Worm (Caenorhabditis elegans): ENCODE results near the gene Y54G11A.17.

Gene Y54G11A.17

DNA sequence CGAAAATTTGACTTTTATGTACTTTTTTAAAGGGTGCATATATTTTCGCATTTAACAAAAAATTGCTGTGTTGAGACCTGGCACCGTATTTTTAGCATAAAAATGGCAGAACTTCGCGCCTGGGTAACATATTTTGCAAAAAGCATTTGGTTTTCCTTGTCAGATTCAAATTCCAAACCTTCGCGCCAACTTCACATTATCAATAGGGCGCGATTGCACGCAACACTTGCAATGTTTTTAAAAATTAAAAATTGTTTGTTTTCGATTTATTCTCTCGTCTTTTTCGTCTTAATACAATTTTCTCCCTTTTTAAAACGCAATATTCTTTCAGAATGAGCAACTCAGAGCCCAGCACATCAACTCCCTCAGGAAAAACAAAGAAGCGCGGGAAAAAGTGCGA is 34.4 kb upstream of the Y54G11A.17 start, which contains the start of gene mes-2 (continued):
- TF ChIP-seq nhr-42 (GFP tag; IDR thresholded peaks at IDR 0.05), result peak; percentile 88
- peak; percentile 62 for TF ChIP-seq hlh-30 (tag; optimal IDR thresholded peaks at IDR 0.05; ENCODE audit: insufficient read depth)
- no peak for TF ChIP-seq ztf-11 (tag; optimal IDR thresholded peaks at IDR 0.05)
- peak in 1 of 2 experiments; percentile 24 for TF ChIP-seq mdl-1 (tag; optimal IDR thresholded peaks at IDR 0.05)
- TF ChIP-seq duxl-1 (tag; optimal IDR thresholded peaks at IDR 0.05; ENCODE audit: poor library complexity), result no peak
- no peak for TF ChIP-seq egl-43 (GFP tag; IDR thresholded peaks at IDR 0.05)
- TF ChIP-seq tag-97 (GFP tag; IDR thresholded peaks at IDR 0.05), result no peak
- TF ChIP-seq ceh-32 (tag; optimal IDR thresholded peaks at IDR 0.05; ENCODE audit: poor library complexity), result no peak
- no peak for TF ChIP-seq ces-1 (GFP tag; optimal IDR thresholded peaks at IDR 0.05)
- no peak for TF ChIP-seq ceh-28 (tag; optimal IDR thresholded peaks at IDR 0.05)
- TF ChIP-seq nhr-25 (tag; optimal IDR thresholded peaks at IDR 0.05; ENCODE audit: borderline replicate concordance, insufficient read depth), result no peak
- TF ChIP-seq hlh-11 (tag; optimal IDR thresholded peaks at IDR 0.05), result peak; percentile 49
- TF ChIP-seq ZK546.5 (tag; optimal IDR thresholded peaks at IDR 0.05), result no peak
- TF ChIP-seq daf-16 (GFP tag; optimal IDR thresholded peaks at IDR 0.05), result peak in 1 of 2 experiments; percentile 8
- peak; percentile 64 for TF ChIP-seq daf-16 (tag; optimal IDR thresholded peaks at IDR 0.05)
- no peak for TF ChIP-seq mxl-3 (GFP tag; optimal IDR thresholded peaks at IDR 0.05)
- TF ChIP-seq jun-1 (tag; optimal IDR thresholded peaks at IDR 0.05), result no peak
- no peak for TF ChIP-seq zfp-3 (GFP tag; conservative IDR thresholded peaks at IDR 0.05)
- TF ChIP-seq ztf-7 (tag; optimal IDR thresholded peaks at IDR 0.05), result peak; percentile 41
- no peak for TF ChIP-seq skn-1 (tag; optimal IDR thresholded peaks at IDR 0.05)
- no peak for TF ChIP-seq T20F7.1 (GFP tag; optimal IDR thresholded peaks at IDR 0.05)
- no peak for TF ChIP-seq F37D6.2 (tag; optimal IDR thresholded peaks at IDR 0.05)
- TF ChIP-seq ceh-20 (GFP tag; IDR thresholded peaks at IDR 0.05), result no peak
- TF ChIP-seq snpc-4 (tag; optimal IDR thresholded peaks at IDR 0.05), result no peak
- 0 out of 2 replicates have a peak, but pooled peaks have one; percentile 44 for TF ChIP-seq pha-4 (GFP tag; IDR thresholded peaks at IDR 0.05)
- peak; percentile 31 for TF ChIP-seq pha-4 (tag; optimal IDR thresholded peaks at IDR 0.05)
- no peak for TF ChIP-seq ZK337.2 (GFP tag; IDR thresholded peaks at IDR 0.05)
- peak; percentile 99 for TF ChIP-seq lin-38 (GFP tag; IDR thresholded peaks at IDR 0.05)
- peak; percentile 41 to 91 for TF ChIP-seq lsy-2 (tag; optimal IDR thresholded peaks at IDR 0.05)
- TF ChIP-seq sdz-12 (GFP tag; optimal IDR thresholded peaks at IDR 0.05), result no peak
- TF ChIP-seq dmd-6 (GFP tag; IDR thresholded peaks at IDR 0.05), result peak; percentile 34
- TF ChIP-seq unc-62 (GFP tag; optimal IDR thresholded peaks at IDR 0.05 in 1 of 2), result no peak
- no peak for TF ChIP-seq unc-62 (tag; optimal IDR thresholded peaks at IDR 0.05)
- TF ChIP-seq nhr-6 (tag; optimal IDR thresholded peaks at IDR 0.05), result peak; percentile 74
- no peak for TF ChIP-seq F49E8.2 (tag; optimal IDR thresholded peaks at IDR 0.05; ENCODE audit: borderline replicate concordance)
- peak in 1 of 2 experiments; percentile 46 for TF ChIP-seq hif-1 (tag; optimal IDR thresholded peaks at IDR 0.05)
- TF ChIP-seq mes-2 (tag; optimal IDR thresholded peaks at IDR 0.05; ENCODE audit: poor library complexity, severe bottlenecking), result peak; percentile 99
- no peak for TF ChIP-seq ceh-62 (tag; optimal IDR thresholded peaks at IDR 0.05)
- TF ChIP-seq spr-1 (tag; optimal IDR thresholded peaks at IDR 0.05), result no peak
- peak; percentile 28 for TF ChIP-seq zip-2 (tag; optimal IDR thresholded peaks at IDR 0.05)
- TF ChIP-seq aly-2 (tag; optimal IDR thresholded peaks at IDR 0.05), result no peak
- peak; percentile 28 for TF ChIP-seq nhr-28 (tag; optimal IDR thresholded peaks at IDR 0.05)
- TF ChIP-seq Y75B8A.6 (GFP tag; IDR thresholded peaks at IDR 0.05), result no peak
- TF ChIP-seq F26F4.8 (GFP tag; conservative IDR thresholded peaks at IDR 0.05), result no peak
- peak; percentile 45; the same call in 1 of the 2 replicates for TF ChIP-seq T26A8.4 (GFP tag; IDR thresholded peaks at IDR 0.05)
- no peak for TF ChIP-seq dmd-9 (GFP tag; IDR thresholded peaks at IDR 0.05)
- no peak for TF ChIP-seq madf-9 (GFP tag; conservative IDR thresholded peaks at IDR 0.05)
- TF ChIP-seq attf-4 (tag; optimal IDR thresholded peaks at IDR 0.05), result no peak
- no peak for TF ChIP-seq lim-7 (GFP tag; IDR thresholded peaks at IDR 0.05)
- no peak for TF ChIP-seq nhr-48 (tag; optimal IDR thresholded peaks at IDR 0.05)
- TF ChIP-seq unc-39 (tag; optimal IDR thresholded peaks at IDR 0.05), result no peak
- TF ChIP-seq tra-1 (GFP tag; IDR thresholded peaks at IDR 0.05), result no peak

Data from whole organism, L4 larva.